Worm (Caenorhabditis elegans) whole organism, L4 larva: ENCODE data around the gene F01G12.18.

Experiments
- F26F4.8 ChIP-seq: fragments of 200-800 bp; sonication (Bioruptor generic); conservative IDR thresholded peaks from 2 replicates; pipeline ENCODE4 v1.3.6; 2022; ENCODE audit warnings: missing genetic modification characterization, missing compliant biosample characterization
- R02D3.7 ChIP-seq: fragments of 150-350 bp; sonication (generic microtip); optimal IDR thresholded peaks from 3 replicates; lab custom pipeline; 2014; ENCODE audit warnings: missing biosample characterization, missing genetic modification characterization
- T20F7.1 ChIP-seq: fragments of 200-800 bp; sonication (Bioruptor generic); optimal IDR thresholded peaks from 2 replicates; lab custom pipeline; 2018; ENCODE audit warnings: mild to moderate bottlenecking, missing genetic modification characterization, missing compliant biosample characterization
- T26A8.4 ChIP-seq: fragments of 200-800 bp; sonication (Bioruptor generic); IDR thresholded peaks from 2 replicates; pipeline ENCODE4 v1.3.6; 2022; ENCODE audit warnings: missing genetic modification characterization, missing compliant biosample characterization
- Y105C5A.15 ChIP-seq: fragments of 200-800 bp; sonication (Bioruptor generic); IDR thresholded peaks from 2 replicates; pipeline ENCODE4 v1.3.6; 2022; ENCODE audit warnings: missing genetic modification characterization, missing compliant biosample characterization
- Y48G9A.11 ChIP-seq: fragments of 200-800 bp; sonication (Bioruptor generic); IDR thresholded peaks from 2 replicates; pipeline ENCODE4 v1.3.6; 2022; ENCODE audit warnings: missing genetic modification reagents, missing genetic modification characterization, missing compliant biosample characterization
- Y75B8A.6 ChIP-seq: fragments of 200-800 bp; sonication (Bioruptor generic); IDR thresholded peaks from 2 replicates; pipeline ENCODE4 v1.3.6; 2022; ENCODE audit warnings: missing genetic modification reagents, missing genetic modification characterization, missing compliant biosample characterization
- aly-2 ChIP-seq: sonication (generic microtip); optimal IDR thresholded peaks from 2 replicates; lab custom pipeline; 2018; ENCODE audit warnings: missing biosample characterization, missing genetic modification characterization
- arid-1 ChIP-seq: fragments of 200-800 bp; sonication (Bioruptor generic); conservative IDR thresholded peaks from 2 replicates; pipeline ENCODE4 v1.3.6; 2022; ENCODE audit warnings: missing genetic modification reagents, missing genetic modification characterization, missing compliant biosample characterization
- ceh-20 ChIP-seq: fragments of 200-800 bp; sonication (Bioruptor generic); IDR thresholded peaks from 2 replicates; pipeline ENCODE4 v1.3.6; 2022; ENCODE audit warnings: missing genetic modification reagents, missing genetic modification characterization, missing compliant biosample characterization
- ctbp-1 ChIP-seq: fragments of 200-800 bp; sonication (Bioruptor generic); IDR thresholded peaks from 2 replicates; pipeline ENCODE4 v1.3.6; 2022; ENCODE audit warnings: missing genetic modification reagents, missing genetic modification characterization, missing compliant biosample characterization
- daf-16 ChIP-seq, 3 experiments: sonication (generic microtip); optimal IDR thresholded peaks; 2 replicates each; lab custom pipeline; 2016 to 2017; ENCODE audit warnings: missing genetic modification characterization in 3 of 3, missing genetic modification reagents in 3 of 3, mild to moderate bottlenecking in 2 of 3, missing compliant biosample characterization in 2 of 3, missing biosample characterization in 1 of 3, moderate library complexity in 1 of 3
- daf-19 ChIP-seq: fragments of 200-800 bp; sonication (Bioruptor generic); conservative IDR thresholded peaks from 2 replicates; pipeline ENCODE4 v1.3.6; 2022; ENCODE audit warnings: missing genetic modification characterization, missing compliant biosample characterization
- dmd-6 ChIP-seq: fragments of 200-800 bp; sonication (Bioruptor generic); IDR thresholded peaks from 2 replicates; pipeline ENCODE4 v1.3.6; 2022; ENCODE audit warnings: missing genetic modification reagents, missing genetic modification characterization, missing compliant biosample characterization
- dmd-9 ChIP-seq: fragments of 200-800 bp; sonication (Bioruptor generic); IDR thresholded peaks from 2 replicates; pipeline ENCODE4 v1.3.6; 2022; ENCODE audit warnings: missing genetic modification reagents, missing genetic modification characterization, missing compliant biosample characterization
- dpl-1 ChIP-seq: fragments of 150-350 bp; optimal IDR thresholded peaks from 2 replicates; lab custom pipeline; 2014; ENCODE audit warnings: missing biosample characterization, missing genetic modification reagents, missing genetic modification characterization
- fkh-10 ChIP-seq: fragments of 150-350 bp; optimal IDR thresholded peaks from 2 replicates; lab custom pipeline; 2014; ENCODE audit warnings: missing biosample characterization, missing genetic modification reagents, missing genetic modification characterization
- hlh-11 ChIP-seq: fragments of 200-800 bp; sonication (Bioruptor generic); optimal IDR thresholded peaks from 2 replicates; lab custom pipeline; 2018; ENCODE audit warnings: mild to moderate bottlenecking, missing genetic modification characterization, missing compliant biosample characterization
- jun-1 ChIP-seq: fragments of 150-350 bp; optimal IDR thresholded peaks from 2 replicates; lab custom pipeline; 2014; ENCODE audit warnings: missing biosample characterization, missing genetic modification reagents, missing genetic modification characterization
- lin-1 ChIP-seq: fragments of 200-800 bp; sonication (Bioruptor generic); IDR thresholded peaks from 2 replicates; pipeline ENCODE4 v1.3.6; 2022; ENCODE audit warnings: missing genetic modification reagents, missing genetic modification characterization, missing compliant biosample characterization
- lir-3 ChIP-seq: sonication (generic microtip); optimal IDR thresholded peaks from 2 replicates; lab custom pipeline; 2016; ENCODE audit warnings: mild to moderate bottlenecking, missing genetic modification characterization, missing compliant biosample characterization
- madf-5 ChIP-seq, 2 experiments: fragments of 200-800 bp; sonication (Bioruptor generic); IDR thresholded peaks; 2 replicates each; pipeline ENCODE4 v1.3.6; 2022; ENCODE audit warnings: missing compliant biosample characterization in 2 of 2, missing genetic modification characterization in 2 of 2
- mxl-3 ChIP-seq: fragments of 200-800 bp; sonication (Bioruptor generic); optimal IDR thresholded peaks from 2 replicates; lab custom pipeline; 2018; ENCODE audit warnings: mild to moderate bottlenecking, missing genetic modification characterization, missing compliant biosample characterization
- nhr-10 ChIP-seq: fragments of 150-350 bp; optimal IDR thresholded peaks from 2 replicates; lab custom pipeline; 2014; ENCODE audit warnings: missing biosample characterization, missing genetic modification characterization
- nhr-42 ChIP-seq: fragments of 200-800 bp; sonication (Bioruptor generic); IDR thresholded peaks from 2 replicates; pipeline ENCODE4 v1.3.6; 2022; ENCODE audit warnings: missing genetic modification characterization, missing compliant biosample characterization
- nhr-77 ChIP-seq: fragments of 150-350 bp; optimal IDR thresholded peaks from 2 replicates; lab custom pipeline; 2014; ENCODE audit warnings: missing biosample characterization, missing genetic modification characterization
- php-3 ChIP-seq: fragments of 200-800 bp; sonication (Bioruptor generic); IDR thresholded peaks from 2 replicates; pipeline ENCODE4 v1.3.6; 2022; ENCODE audit warnings: missing genetic modification reagents, missing genetic modification characterization, missing compliant biosample characterization
- saeg-2 ChIP-seq: fragments of 200-800 bp; sonication (Bioruptor generic); IDR thresholded peaks from 2 replicates; pipeline ENCODE4 v1.3.6; 2022; ENCODE audit warnings: missing genetic modification reagents, missing genetic modification characterization, missing compliant biosample characterization
- snpc-1.2 ChIP-seq: fragments of 200-800 bp; sonication (Bioruptor generic); IDR thresholded peaks from 2 replicates; pipeline ENCODE4 v1.3.6; 2022; ENCODE audit warnings: missing genetic modification reagents, missing genetic modification characterization, missing compliant biosample characterization
- spr-1 ChIP-seq: sonication (generic microtip); optimal IDR thresholded peaks from 2 replicates; lab custom pipeline; 2016; ENCODE audit warnings: mild to moderate bottlenecking, missing genetic modification characterization, missing compliant biosample characterization
- tra-1 ChIP-seq: fragments of 200-800 bp; sonication (Bioruptor generic); IDR thresholded peaks from 2 replicates; pipeline ENCODE4 v1.3.6; 2022; ENCODE audit warnings: missing genetic modification reagents, missing genetic modification characterization, missing compliant biosample characterization
- unc-62 ChIP-seq, 3 experiments: fragments of 150-350 bp in 1 of 3; sonication (generic microtip); optimal IDR thresholded peaks in 2 of 3; peaks in 1 of 3; 1 replicate in 1 of 3; 2 replicates in 2 of 3; lab custom pipeline; 2014 to 2017; ENCODE audit warnings: missing biosample characterization in 3 of 3, missing genetic modification characterization in 3 of 3, missing genetic modification reagents in 3 of 3, missing genotype in 1 of 3
- zip-2 ChIP-seq: fragments of 150-350 bp; optimal IDR thresholded peaks from 2 replicates; lab custom pipeline; 2014; ENCODE audit warnings: missing biosample characterization, missing genetic modification characterization

F01G12.18 gene

DNA sequence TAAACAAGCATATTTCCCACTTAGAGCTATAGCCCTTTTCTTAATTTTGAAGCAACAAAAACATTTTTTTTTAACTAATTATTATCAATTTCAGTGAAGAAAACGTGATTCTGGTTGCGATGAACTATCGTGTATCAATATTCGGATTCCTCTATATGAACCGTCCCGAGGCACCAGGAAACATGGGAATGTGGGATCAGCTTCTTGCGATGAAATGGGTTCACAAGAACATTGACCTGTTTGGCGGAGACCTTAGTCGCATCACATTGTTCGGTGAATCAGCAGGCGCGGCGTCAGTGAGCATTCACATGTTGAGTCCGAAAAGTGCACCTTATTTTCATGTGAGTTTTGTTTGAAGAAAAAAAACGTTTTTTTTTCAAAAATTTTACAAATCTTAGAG, 29.3 kb downstream of the F01G12.18 start:
- no peak for TF ChIP-seq php-3
- no peak for TF ChIP-seq dmd-6 (GFP tag; lab: Robert Waterston, UW)
- no peak for TF ChIP-seq mxl-3 (GFP tag; lab: Kevin White, UChicago)
- TF ChIP-seq Y105C5A.15 (GFP tag; lab: Robert Waterston, UW) = no peak
- no peak for TF ChIP-seq dpl-1 (GFP tag; lab: Kevin White, UChicago)
- peak; percentile 28 for TF ChIP-seq fkh-10 (GFP tag; lab: Kevin White, UChicago)
- no peak for TF ChIP-seq saeg-2 (GFP tag; lab: Robert Waterston, UW)

DNA sequence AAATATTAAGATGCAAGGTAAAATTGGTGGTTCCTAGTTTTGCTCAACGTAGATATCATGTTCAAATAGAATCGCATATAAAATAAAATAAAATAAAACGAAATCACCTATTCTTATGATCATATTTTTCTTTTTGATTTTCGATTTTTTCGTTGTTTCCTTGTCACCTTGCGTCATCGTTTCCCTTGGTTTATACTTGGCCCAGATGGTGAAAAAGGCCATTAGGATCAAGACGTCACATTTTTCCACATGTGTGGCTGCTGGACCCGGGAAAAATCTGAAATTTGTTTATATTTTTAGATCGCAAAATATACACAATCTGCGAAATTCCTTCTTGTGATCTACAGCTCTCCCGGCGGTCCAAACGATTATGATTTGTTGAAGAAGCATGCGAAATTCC, 31.3 kb downstream of the F01G12.18 start, which contains the start of gene ace-1:
ace-1 (plus strand) TSS at position 301 of the 400 bp plus-strand sequence.
- TF ChIP-seq aly-2 (tag; lab: Kevin White, UChicago) (no peak), fkh-10 (GFP tag; lab: Kevin White, UChicago) (peak; percentile 17), nhr-10 (tag; lab: Kevin White, UChicago) (no peak)
- TF ChIP-seq, all 104 proteins: peak for 1

- no peak for TF ChIP-seq F26F4.8
Measured at ce11 chrX:16366508-16366907, 31.8 kb downstream of the F01G12.18 start.

DNA sequence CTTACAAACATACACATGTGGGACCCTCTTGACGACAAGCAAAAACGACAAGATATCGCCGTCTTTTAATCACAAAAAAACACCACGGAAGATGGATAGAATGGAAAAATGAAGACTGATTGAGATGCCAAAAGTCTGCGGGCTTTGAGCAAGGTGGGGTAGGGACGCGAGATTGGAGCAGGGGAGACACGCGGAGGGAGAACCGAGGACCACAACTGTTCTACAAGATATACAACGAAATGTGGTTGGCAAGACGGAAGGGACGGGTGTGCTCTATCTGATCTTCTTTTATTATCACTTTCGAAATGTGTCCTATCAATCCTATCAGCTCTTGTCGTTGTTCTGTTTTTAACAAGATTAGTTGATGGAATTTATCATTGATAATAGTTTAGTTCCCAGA, 34.6 kb downstream of the F01G12.18 start:
- TF ChIP-seq daf-16 (GFP tag; optimal IDR thresholded peaks at IDR 0.05; lab: Kevin White, UChicago) (peak in 1 of 2 experiments; percentile 84), daf-16 (tag; optimal IDR thresholded peaks at IDR 0.05; lab: Kevin White, UChicago) (no peak), unc-62 (GFP tag; optimal IDR thresholded peaks at IDR 0.05 in 1 of 2; lab: Kevin White, UChicago) (peak in 1 of 2 experiments; percentile 28), unc-62 (tag; optimal IDR thresholded peaks at IDR 0.05; lab: Kevin White, UChicago) (no peak), spr-1 (tag; lab: Kevin White, UChicago) (no peak), fkh-10 (GFP tag; lab: Kevin White, UChicago) (peak; percentile 75)
- TF ChIP-seq, all 104 proteins: peak for 3

ce11 chrX:16361001-16361400, 37.3 kb downstream of the F01G12.18 start:
- TF ChIP-seq hlh-11 (tag; lab: Kevin White, UChicago) (peak; percentile 31), lin-1 (0 out of 2 replicates have a peak, but pooled peaks have one; percentile 17), fkh-10 (GFP tag; lab: Kevin White, UChicago) (peak; percentile 58), ceh-20 (GFP tag; lab: Robert Waterston, UW) (peak; percentile 25; the same call in 1 of the 2 replicates), madf-5 (GFP tag; IDR thresholded peaks at IDR 0.05; lab: Robert Waterston, UW) (no peak), nhr-42 (GFP tag; lab: Robert Waterston, UW) (no peak), T20F7.1 (GFP tag; lab: Kevin White, UChicago) (no peak), snpc-1.2 (GFP tag; lab: Robert Waterston, UW) (no peak)

DNA sequence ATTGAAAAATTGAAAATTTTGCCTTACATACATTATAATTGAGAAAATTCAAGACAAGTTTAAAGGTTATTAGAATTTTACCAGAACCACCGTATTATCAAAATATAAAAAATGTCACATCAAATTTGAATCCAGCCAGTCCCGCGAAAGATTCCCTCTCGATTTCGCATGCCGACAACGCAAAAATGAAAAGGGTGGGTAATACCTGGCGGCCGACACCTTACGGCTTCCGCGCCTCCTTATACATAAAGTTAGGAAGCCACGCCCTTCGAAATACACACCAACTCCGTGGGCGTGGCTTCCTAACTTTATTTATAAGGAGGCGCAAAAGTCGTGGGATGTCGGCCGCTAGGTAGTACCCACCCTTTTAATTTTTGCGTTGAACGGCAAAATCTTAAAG, 40.7 kb downstream of the F01G12.18 start:
- TF ChIP-seq spr-1 (tag; lab: Kevin White, UChicago) = no peak
- TF ChIP-seq jun-1 (tag; lab: Kevin White, UChicago) = no peak
- peak; percentile 19 for TF ChIP-seq fkh-10 (GFP tag; lab: Kevin White, UChicago)
- 0 out of 2 replicates have a peak, but pooled peaks have one; percentile 7 for TF ChIP-seq Y105C5A.15 (GFP tag; lab: Robert Waterston, UW)
- no peak for TF ChIP-seq Y75B8A.6 (GFP tag; lab: Robert Waterston, UW)
- 0 out of 2 replicates have a peak, but pooled peaks have one; percentile 9 for TF ChIP-seq tra-1
- TF ChIP-seq T20F7.1 (GFP tag; lab: Kevin White, UChicago) = no peak
- no peak for TF ChIP-seq zip-2
- 0 out of 4 replicates have a peak, but pooled peaks have one; percentile 19 to 21 for TF ChIP-seq madf-5 (GFP tag; IDR thresholded peaks at IDR 0.05; lab: Robert Waterston, UW)
- TF ChIP-seq Y48G9A.11 (GFP tag; lab: Robert Waterston, UW) = no peak
- TF ChIP-seq nhr-42 (GFP tag; lab: Robert Waterston, UW) = no peak
- no peak for TF ChIP-seq R02D3.7 (tag; lab: Kevin White, UChicago)
- TF ChIP-seq arid-1 (GFP tag; lab: Robert Waterston, UW) = no peak
- TF ChIP-seq dpl-1 (GFP tag; lab: Kevin White, UChicago) = no peak
- TF ChIP-seq ctbp-1 (GFP tag; lab: Robert Waterston, UW) = 0 out of 2 replicates have a peak, but pooled peaks have one; percentile 25
- TF ChIP-seq dmd-9 (GFP tag; lab: Robert Waterston, UW) = 0 out of 2 replicates have a peak, but pooled peaks have one; percentile 19
- no peak for TF ChIP-seq lir-3
- no peak for TF ChIP-seq T26A8.4 (GFP tag; lab: Robert Waterston, UW)
- TF ChIP-seq lin-1 = no peak
- TF ChIP-seq nhr-77 (tag; lab: Kevin White, UChicago) = no peak
- TF ChIP-seq daf-19 = no peak
